Worm (Caenorhabditis elegans): ENCODE results near the gene srab-20.

srab-20 gene

DNA sequence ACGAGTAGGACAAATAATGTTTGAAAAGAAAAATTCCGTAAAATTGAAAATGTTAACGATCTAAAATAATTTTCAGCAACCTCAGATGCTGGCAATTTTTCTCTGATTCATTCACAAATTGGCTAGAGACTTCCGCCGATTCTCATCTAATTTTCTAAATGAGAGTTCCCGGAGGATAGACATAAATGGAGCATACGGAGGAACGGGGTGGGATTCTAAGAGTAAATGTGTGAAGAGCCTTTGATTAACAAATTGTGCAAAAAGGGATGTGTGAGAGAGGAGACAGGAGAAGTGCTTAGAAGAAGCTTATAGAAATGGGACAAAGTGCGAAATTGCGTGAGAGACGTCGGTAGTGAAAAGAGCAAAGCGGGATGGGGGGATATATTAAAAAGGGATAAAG lies 22.8 kb downstream of the srab-20 start:
- TF ChIP-seq nhr-20 (tag; optimal IDR thresholded peaks at IDR 0.05): no peak
- no peak for TF ChIP-seq zip-4 (GFP tag; optimal IDR thresholded peaks at IDR 0.05)
- no peak for TF ChIP-seq pqm-1 (tag; optimal IDR thresholded peaks at IDR 0.05)
- TF ChIP-seq aha-1 (tag; optimal IDR thresholded peaks at IDR 0.05): no peak
- no peak for TF ChIP-seq ets-5 (GFP tag; IDR thresholded peaks at IDR 0.05)
- TF ChIP-seq lin-14 (GFP tag; optimal IDR thresholded peaks at IDR 0.05): peak; percentile 1
- no peak for TF ChIP-seq nhr-19 (GFP tag; conservative IDR thresholded peaks at IDR 0.05)

DNA sequence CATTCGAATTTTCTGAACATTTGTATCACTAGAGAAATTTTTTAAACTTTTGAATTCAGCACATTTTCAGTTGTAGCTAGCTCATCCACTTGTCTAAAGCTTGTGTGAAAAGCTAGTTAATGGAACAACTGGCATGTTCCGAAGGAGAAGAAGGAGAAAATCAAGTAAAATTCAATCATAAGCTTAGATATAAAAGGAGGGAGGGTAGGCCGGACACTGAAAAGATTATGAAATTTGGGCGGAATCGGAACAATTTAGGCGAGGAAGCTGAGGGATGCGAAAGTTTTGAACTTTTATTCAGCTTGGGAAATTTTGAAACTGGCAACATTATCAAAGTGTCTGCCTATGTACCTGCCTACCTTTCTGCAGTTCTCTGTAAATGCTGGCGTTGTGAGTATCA lies 23.7 kb downstream of the srab-20 start:
- TF ChIP-seq fkh-10 (GFP tag; optimal IDR thresholded peaks at IDR 0.05) (peak; percentile 37), F16B12.6 (tag; optimal IDR thresholded peaks at IDR 0.05) (no peak)

DNA sequence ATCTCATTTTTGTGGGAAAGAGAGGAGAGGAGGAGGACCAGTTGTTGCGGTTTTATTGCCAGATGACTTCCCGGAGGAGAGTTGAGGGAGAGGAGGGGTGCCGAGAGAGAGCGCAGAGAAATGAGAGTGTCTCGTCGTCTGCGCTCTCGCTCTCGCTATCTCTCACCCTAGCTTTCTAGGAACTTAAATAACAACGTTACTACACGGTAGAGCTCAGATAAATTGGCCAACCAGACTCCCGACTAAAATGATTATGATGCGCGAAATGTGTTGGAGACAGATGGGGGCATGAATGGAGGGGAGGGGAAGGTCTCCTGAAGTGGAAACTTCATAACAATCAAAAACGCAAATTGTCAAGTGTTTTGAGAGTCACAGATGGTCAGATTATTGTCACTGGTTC lies 25.8 kb downstream of the srab-20 start:
- no peak for TF ChIP-seq sox-4 (tag; optimal IDR thresholded peaks at IDR 0.05)
- no peak for TF ChIP-seq nhr-19 (GFP tag; conservative IDR thresholded peaks at IDR 0.05)
- no peak for TF ChIP-seq irx-1 (tag; optimal IDR thresholded peaks at IDR 0.05)
- TF ChIP-seq egl-27 (tag; optimal IDR thresholded peaks at IDR 0.05): no peak
- TF ChIP-seq sptf-1 (tag; optimal IDR thresholded peaks at IDR 0.05): no peak
- no peak for TF ChIP-seq unc-98 (GFP tag; IDR thresholded peaks at IDR 0.05)
- no peak for TF ChIP-seq ceh-82 (tag; optimal IDR thresholded peaks at IDR 0.05)
- TF ChIP-seq ztf-11 (tag; optimal IDR thresholded peaks at IDR 0.05): no peak
- TF ChIP-seq pax-3 (tag; optimal IDR thresholded peaks at IDR 0.05): no peak
- TF ChIP-seq C04F5.9 (tag; optimal IDR thresholded peaks at IDR 0.05): no peak
- no peak for TF ChIP-seq dsc-1 (tag; optimal IDR thresholded peaks at IDR 0.05)
- TF ChIP-seq grh-1 (GFP tag; IDR thresholded peaks at IDR 0.05): no peak
- TF ChIP-seq unc-86 (tag; optimal IDR thresholded peaks at IDR 0.05): no peak
- no peak for TF ChIP-seq mep-1 (tag; optimal IDR thresholded peaks at IDR 0.05)
- TF ChIP-seq nhr-47 (tag; optimal IDR thresholded peaks at IDR 0.05): no peak
- TF ChIP-seq F16B12.6 (tag; optimal IDR thresholded peaks at IDR 0.05): no peak
- TF ChIP-seq nhr-11 (tag; optimal IDR thresholded peaks at IDR 0.05): no peak
- no peak for TF ChIP-seq hlh-4 (tag; optimal IDR thresholded peaks at IDR 0.05)
- no peak for TF ChIP-seq mab-9 (GFP tag; IDR thresholded peaks at IDR 0.05)

DNA sequence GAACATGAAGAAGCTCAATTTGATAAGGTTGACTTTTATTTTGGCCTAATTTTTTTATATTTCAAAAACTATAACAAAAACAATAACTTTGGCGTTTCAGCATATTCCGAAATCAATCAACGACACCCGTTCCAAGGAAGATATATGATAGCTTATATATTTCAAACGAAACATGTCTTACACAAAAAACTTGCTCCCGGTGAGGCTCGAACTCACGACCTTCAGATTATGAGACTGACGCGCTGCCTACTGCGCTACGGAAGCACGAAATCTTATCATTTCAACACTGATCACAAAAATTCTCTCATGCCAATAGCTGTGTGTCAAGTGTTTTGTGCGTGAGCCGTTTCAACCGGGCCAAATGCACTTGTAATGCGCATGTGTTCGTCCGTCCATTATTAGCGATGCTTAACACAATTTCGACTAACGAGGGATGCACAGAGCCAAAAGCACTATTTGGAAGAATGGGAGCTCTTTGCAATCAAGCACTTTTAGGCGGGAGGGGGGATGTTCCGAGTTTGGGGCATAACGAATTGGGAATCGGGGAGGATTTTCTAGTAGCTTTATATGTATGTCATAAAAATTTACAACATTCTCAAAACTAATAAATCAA lies 26.4 kb downstream of the srab-20 start:
- TF ChIP-seq fkh-8 (tag; optimal IDR thresholded peaks at IDR 0.05) (no peak), efl-1 (optimal IDR thresholded peaks at IDR 0.05) (no peak), efl-1 (GFP tag; optimal IDR thresholded peaks at IDR 0.05 in 1 of 2) (peak in 1 of 2 experiments; percentile 55), ceh-88 (GFP tag; IDR thresholded peaks at IDR 0.05) (no peak), fkh-10 (GFP tag; optimal IDR thresholded peaks at IDR 0.05) (no peak)

DNA sequence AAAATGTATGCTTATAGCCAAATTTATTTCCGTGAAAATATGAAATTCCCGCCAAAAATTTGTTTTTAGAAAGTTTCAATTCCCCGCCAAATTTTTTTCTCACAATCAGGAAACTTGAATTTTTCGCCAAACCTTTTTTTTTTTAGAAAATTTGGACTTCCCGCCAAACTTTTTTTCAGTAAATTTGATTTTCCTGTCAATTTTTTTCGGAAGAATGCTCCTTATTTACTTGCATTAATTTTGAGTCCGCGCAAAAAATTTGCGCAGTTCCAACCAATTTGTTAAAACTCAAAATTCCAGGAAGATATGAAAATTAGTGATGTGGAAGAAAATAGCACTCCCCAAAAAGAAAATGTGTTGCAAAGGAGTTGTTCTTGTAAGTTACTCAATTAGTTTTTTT lies 31.1 kb downstream of the srab-20 start, which contains the start of gene slc-28.2:
Gene slc-28.2, plus strand, starts transcription at position 301 of the 400 bp plus-strand sequence.
- TF ChIP-seq swsn-7 (tag; optimal IDR thresholded peaks at IDR 0.05) (no peak), pag-3 (tag; optimal IDR thresholded peaks at IDR 0.05; ENCODE audit: borderline replicate concordance, insufficient read depth) (no peak), lin-35 (GFP tag; optimal IDR thresholded peaks at IDR 0.05) (no peak), nhr-28 (tag; optimal IDR thresholded peaks at IDR 0.05) (no peak), F16B12.6 (tag; optimal IDR thresholded peaks at IDR 0.05) (no peak)
